Fruit fly (Drosophila melanogaster) whole organism, wandering third instar larva: ENCODE measurements around the gene Rpt4.
A peak's percentile ranks its signal among the peaks of the same experiment; 100 is the strongest.

Experiments
- Abd-B ChIP-seq: fragments of >200 bp; optimal IDR thresholded peaks from 2 replicates; lab custom pipeline; 2017; ENCODE audit warnings: missing biosample characterization, missing genetic modification characterization
- CG32264 ChIP-seq: fragments of 200-800 bp; sonication (Bioruptor generic); optimal IDR thresholded peaks from 2 replicates; lab custom pipeline; 2016; ENCODE audit warnings: missing biosample characterization, missing genetic modification characterization
- CG9705 ChIP-seq: fragments of 200-800 bp; sonication (Bioruptor generic); optimal IDR thresholded peaks from 2 replicates; lab custom pipeline; 2018; ENCODE audit warnings: missing biosample characterization, mild to moderate bottlenecking, missing genetic modification characterization
- CrebA ChIP-seq: fragments of 200-800 bp; sonication (Bioruptor generic); optimal IDR thresholded peaks from 2 replicates; lab custom pipeline; 2016; ENCODE audit warnings: missing biosample characterization, mild to moderate bottlenecking, missing genetic modification characterization, borderline replicate concordance
- Dfd ChIP-seq: fragments of >200 bp; optimal IDR thresholded peaks from 2 replicates; lab custom pipeline; 2017; ENCODE audit warnings: missing biosample characterization, missing genetic modification characterization
- Dif ChIP-seq: fragments of 200-275, 200-300 bp; sonication (Bioruptor generic); optimal IDR thresholded peaks from 2 replicates; lab custom pipeline; 2018; ENCODE audit warnings: missing biosample characterization, missing genetic modification characterization; ENCODE audit not compliant: partially characterized antibody
- GATAd ChIP-seq: sonication (Bioruptor generic); optimal IDR thresholded peaks from 2 replicates; lab custom pipeline; 2016; ENCODE audit warnings: missing biosample characterization, missing genetic modification characterization
- HLH106 ChIP-seq: fragments of 200-800 bp; optimal IDR thresholded peaks from 3 replicates; lab custom pipeline; 2019; ENCODE audit warnings: missing biosample characterization, mild to moderate bottlenecking, missing genetic modification characterization, moderate library complexity
- Hnf4 ChIP-seq: fragments of 200-800 bp; sonication (Bioruptor generic); optimal IDR thresholded peaks from 2 replicates; lab custom pipeline; 2016; ENCODE audit warnings: missing biosample characterization, mild to moderate bottlenecking, missing genetic modification characterization
- Hr78 ChIP-seq: fragments of >200 bp; optimal IDR thresholded peaks from 2 replicates; lab custom pipeline; 2017; ENCODE audit warnings: missing biosample characterization, missing genetic modification characterization
- Hr83 ChIP-seq: fragments of 200-300 bp; sonication (Bioruptor generic); optimal IDR thresholded peaks from 2 replicates; lab custom pipeline; 2016; ENCODE audit warnings: missing biosample characterization, mild to moderate bottlenecking, missing genetic modification characterization, moderate library complexity; ENCODE audit not compliant: poor library complexity, severe bottlenecking
- Jra ChIP-seq: sonication (Bioruptor generic); optimal IDR thresholded peaks from 2 replicates; lab custom pipeline; 2016; ENCODE audit warnings: missing biosample characterization, missing genetic modification characterization
- Mio ChIP-seq: sonication (Bioruptor generic); optimal IDR thresholded peaks from 2 replicates; lab custom pipeline; 2016; ENCODE audit warnings: missing biosample characterization, missing genetic modification characterization
- Myc ChIP-seq: fragments of >200 bp; optimal IDR thresholded peaks from 2 replicates; lab custom pipeline; 2017
- N ChIP-seq: fragments of >200 bp; optimal IDR thresholded peaks from 2 replicates; lab custom pipeline; 2018; ENCODE audit warnings: missing biosample characterization, missing external identifiers, missing genetic modification characterization
- OdsH ChIP-seq: fragments of 200-800 bp; sonication (Bioruptor generic); optimal IDR thresholded peaks from 2 replicates; lab custom pipeline; 2016; ENCODE audit warnings: missing biosample characterization, mild to moderate bottlenecking, missing genetic modification characterization
- Rel ChIP-seq, 2 experiments: fragments of 200-800 bp; sonication (Bioruptor generic) in 1 of 2; optimal IDR thresholded peaks; 2 replicates in 1 of 2; 3 replicates in 1 of 2; lab custom pipeline; 2016 to 2019; ENCODE audit warnings: mild to moderate bottlenecking in 2 of 2, missing biosample characterization in 2 of 2, missing genetic modification characterization in 2 of 2, moderate library complexity in 1 of 2
- Sp1 ChIP-seq: fragments of 200-800 bp; sonication (Bioruptor generic); optimal IDR thresholded peaks from 3 replicates; lab custom pipeline; 2019; ENCODE audit warnings: missing biosample characterization, mild to moderate bottlenecking, missing genetic modification characterization, moderate library complexity
- Vsx2 ChIP-seq: fragments of 200-300, 225-300 bp; sonication (Bioruptor generic); optimal IDR thresholded peaks from 2 replicates; lab custom pipeline; 2018; ENCODE audit warnings: missing biosample characterization, missing genetic modification characterization; ENCODE audit not compliant: partially characterized antibody
- br ChIP-seq: fragments of 200-800 bp; sonication (Bioruptor generic); optimal IDR thresholded peaks from 2 replicates; lab custom pipeline; 2016; ENCODE audit warnings: missing biosample characterization, missing genetic modification characterization
- brk ChIP-seq: fragments of 200-800 bp; sonication (Bioruptor generic); optimal IDR thresholded peaks from 2 replicates; lab custom pipeline; 2016; ENCODE audit warnings: missing biosample characterization, mild to moderate bottlenecking, missing genetic modification characterization
- dl ChIP-seq, 2 experiments: fragments of 175-275, 200-275 bp in 1 of 2; fragments of 200-275 bp in 1 of 2; sonication (Bioruptor generic); optimal IDR thresholded peaks; lab custom pipeline; 2018; ENCODE audit warnings: mild to moderate bottlenecking in 2 of 2, missing biosample characterization in 2 of 2, missing genetic modification characterization in 2 of 2, moderate library complexity in 2 of 2; ENCODE audit not compliant: partially characterized antibody in 2 of 2, insufficient read depth in 1 of 2
- dmrt93B ChIP-seq: fragments of 200-800 bp; sonication (Bioruptor generic); optimal IDR thresholded peaks from 2 replicates; lab custom pipeline; 2018; ENCODE audit warnings: missing biosample characterization, mild to moderate bottlenecking, missing genetic modification characterization
- dsf ChIP-seq: sonication (Bioruptor generic); optimal IDR thresholded peaks from 2 replicates; lab custom pipeline; 2016; ENCODE audit warnings: missing biosample characterization, missing genetic modification characterization, borderline replicate concordance
- ey ChIP-seq: fragments of 200-800 bp; sonication (Bioruptor generic); optimal IDR thresholded peaks from 2 replicates; lab custom pipeline; 2016; ENCODE audit warnings: missing biosample characterization, missing genetic modification characterization
- foxo ChIP-seq, 2 experiments: fragments of 200-800 bp; sonication (Bioruptor generic); optimal IDR thresholded peaks; 2 replicates in 1 of 2; 3 replicates in 1 of 2; lab custom pipeline; 2016 to 2017; ENCODE audit warnings: missing biosample characterization in 2 of 2, missing genetic modification characterization in 2 of 2
- fru ChIP-seq: fragments of 200-800 bp; sonication (Bioruptor generic); optimal IDR thresholded peaks from 3 replicates; lab custom pipeline; 2016; ENCODE audit warnings: missing biosample characterization, mild to moderate bottlenecking, missing genetic modification characterization
- h ChIP-seq: fragments of 200-800 bp; sonication (Bioruptor generic); optimal IDR thresholded peaks from 3 replicates; lab custom pipeline; 2016; ENCODE audit warnings: missing biosample characterization, mild to moderate bottlenecking, missing genetic modification characterization
- jim ChIP-seq: fragments of 175-275, 200-325 bp; sonication (Bioruptor generic); optimal IDR thresholded peaks from 2 replicates; lab custom pipeline; 2016; ENCODE audit warnings: missing biosample characterization, mild to moderate bottlenecking, missing genetic modification characterization
- lola ChIP-seq: fragments of >200 bp; optimal IDR thresholded peaks from 2 replicates; lab custom pipeline; 2017; ENCODE audit warnings: missing biosample characterization, missing genetic modification characterization
- pan ChIP-seq: fragments of >200 bp; optimal IDR thresholded peaks from 2 replicates; lab custom pipeline; 2017
- psq ChIP-seq: fragments of 200-800 bp; sonication (Bioruptor generic); optimal IDR thresholded peaks from 3 replicates; lab custom pipeline; 2017; ENCODE audit warnings: missing biosample characterization, mild to moderate bottlenecking, missing genetic modification characterization, moderate library complexity
- rgr ChIP-seq: fragments of 200-800 bp; sonication (Bioruptor generic); optimal IDR thresholded peaks from 3 replicates; lab custom pipeline; 2016; ENCODE audit warnings: missing biosample characterization, mild to moderate bottlenecking, missing genetic modification characterization
- sage ChIP-seq: fragments of 200-800 bp; sonication (Bioruptor generic); optimal IDR thresholded peaks from 2 replicates; lab custom pipeline; 2016; ENCODE audit warnings: missing biosample characterization, mild to moderate bottlenecking, missing genetic modification characterization
- sv ChIP-seq: fragments of 200-800 bp; sonication (Bioruptor generic); optimal IDR thresholded peaks from 3 replicates; lab custom pipeline; 2016; ENCODE audit warnings: missing biosample characterization, missing genetic modification characterization
- tai ChIP-seq: sonication (Bioruptor generic); optimal IDR thresholded peaks from 2 replicates; lab custom pipeline; 2016; ENCODE audit warnings: missing biosample characterization, missing genetic modification characterization
- usp ChIP-seq: fragments of >200 bp; optimal IDR thresholded peaks from 2 replicates; lab custom pipeline; 2017; ENCODE audit warnings: missing biosample characterization, missing genetic modification characterization
- woc ChIP-seq: sonication (Bioruptor generic); optimal IDR thresholded peaks from 2 replicates; lab custom pipeline; 2016; ENCODE audit warnings: missing biosample characterization, mild to moderate bottlenecking, missing genetic modification characterization

Gene Rpt4

dm6 chrX:6255414-6255915, 35.6 kb downstream of the Rpt4 start, which contains the start of the genes Rbcn-3A and Spx:
Rbcn-3A (minus strand) TSS chrX:6255487.
Spx (plus strand) TSS chrX:6255822.
- no peak for TF ChIP-seq Mio
- TF ChIP-seq pan (lab: Kevin White, UChicago): no peak
- TF ChIP-seq Hr83 (GFP tag; lab: Kevin White, UChicago): no peak
- no peak for TF ChIP-seq tai (GFP tag; lab: Kevin White, UChicago)
- peak; percentile 11 for TF ChIP-seq sv (GFP tag; lab: Kevin White, UChicago)
- peak in 1 of 2 experiments; percentile 42 for TF ChIP-seq foxo (GFP tag; optimal IDR thresholded peaks at IDR 0.05; lab: Kevin White, UChicago)
- TF ChIP-seq h (GFP tag; lab: Kevin White, UChicago): no peak
- peak; percentile 8 for TF ChIP-seq woc
- TF ChIP-seq CG9705 (GFP tag; lab: Kevin White, UChicago): no peak
- no peak for TF ChIP-seq CrebA (GFP tag; lab: Kevin White, UChicago)
- TF ChIP-seq Hnf4: no peak
- peak; percentile 56 for TF ChIP-seq Jra (GFP tag; lab: Kevin White, UChicago)
- TF ChIP-seq jim: no peak
- peak; percentile 37 for TF ChIP-seq psq (GFP tag; lab: Kevin White, UChicago)
- peak; percentile 44 for TF ChIP-seq Sp1 (GFP tag; lab: Kevin White, UChicago)
- TF ChIP-seq Myc (lab: Kevin White, UChicago): no peak
- no peak for TF ChIP-seq sage
- TF ChIP-seq brk (GFP tag; lab: Kevin White, UChicago): no peak
- no peak for TF ChIP-seq br
- no peak for TF ChIP-seq dsf (GFP tag; lab: Kevin White, UChicago)
- TF ChIP-seq CG32264: no peak
- TF ChIP-seq Hr78 (GFP tag; lab: Kevin White, UChicago): no peak
- TF ChIP-seq OdsH (GFP tag; lab: Kevin White, UChicago): peak; percentile 23
- TF ChIP-seq lola (GFP tag; lab: Kevin White, UChicago): no peak
- TF ChIP-seq Dif (GFP tag; lab: Kevin White, UChicago): no peak
- TF ChIP-seq Dfd (GFP tag; lab: Kevin White, UChicago): no peak
- TF ChIP-seq fru (GFP tag; lab: Kevin White, UChicago): peak; percentile 30
- TF ChIP-seq HLH106 (tag; lab: Kevin White, UChicago): peak; percentile 32
- TF ChIP-seq rgr (GFP tag; lab: Kevin White, UChicago): no peak
- TF ChIP-seq N (GFP tag; lab: Kevin White, UChicago): no peak
- TF ChIP-seq ey (GFP tag; lab: Kevin White, UChicago): no peak
- TF ChIP-seq usp (GFP tag; lab: Kevin White, UChicago): no peak
- TF ChIP-seq dl (GFP tag; optimal IDR thresholded peaks at IDR 0.05; lab: Kevin White, UChicago; ENCODE audit: insufficient read depth in 1 of 2, partially characterized antibody in 2 of 2): no peak
- no peak for TF ChIP-seq Abd-B (GFP tag; lab: Kevin White, UChicago)
- TF ChIP-seq Vsx2 (GFP tag; lab: Kevin White, UChicago): no peak
- TF ChIP-seq GATAd (GFP tag; lab: Kevin White, UChicago): no peak
- TF ChIP-seq Rel (GFP tag; optimal IDR thresholded peaks at IDR 0.05; lab: Kevin White, UChicago): no peak
- no peak for TF ChIP-seq Rel (tag; optimal IDR thresholded peaks at IDR 0.05; lab: Kevin White, UChicago)
- no peak for TF ChIP-seq dmrt93B (GFP tag; lab: Kevin White, UChicago)

dm6 chrX:6254617-6255349, 36.3 kb downstream of the Rpt4 start:
- TF ChIP-seq lola (GFP tag; lab: Kevin White, UChicago): no peak
- TF ChIP-seq br: no peak
- TF ChIP-seq pan (lab: Kevin White, UChicago): no peak
- TF ChIP-seq Rel (GFP tag; optimal IDR thresholded peaks at IDR 0.05; lab: Kevin White, UChicago): no peak
- no peak for TF ChIP-seq Rel (tag; optimal IDR thresholded peaks at IDR 0.05; lab: Kevin White, UChicago)
- TF ChIP-seq Abd-B (GFP tag; lab: Kevin White, UChicago): no peak
- TF ChIP-seq dmrt93B (GFP tag; lab: Kevin White, UChicago): no peak
- no peak for TF ChIP-seq rgr (GFP tag; lab: Kevin White, UChicago)
- TF ChIP-seq CrebA (GFP tag; lab: Kevin White, UChicago): no peak
- TF ChIP-seq Hr78 (GFP tag; lab: Kevin White, UChicago): no peak
- no peak for TF ChIP-seq woc
- TF ChIP-seq dl (GFP tag; optimal IDR thresholded peaks at IDR 0.05; lab: Kevin White, UChicago; ENCODE audit: insufficient read depth in 1 of 2, partially characterized antibody in 2 of 2): no peak
- TF ChIP-seq h (GFP tag; lab: Kevin White, UChicago): no peak
- no peak for TF ChIP-seq usp (GFP tag; lab: Kevin White, UChicago)
- no peak for TF ChIP-seq GATAd (GFP tag; lab: Kevin White, UChicago)
- no peak for TF ChIP-seq tai (GFP tag; lab: Kevin White, UChicago)
